In the genomic region with DNA sequence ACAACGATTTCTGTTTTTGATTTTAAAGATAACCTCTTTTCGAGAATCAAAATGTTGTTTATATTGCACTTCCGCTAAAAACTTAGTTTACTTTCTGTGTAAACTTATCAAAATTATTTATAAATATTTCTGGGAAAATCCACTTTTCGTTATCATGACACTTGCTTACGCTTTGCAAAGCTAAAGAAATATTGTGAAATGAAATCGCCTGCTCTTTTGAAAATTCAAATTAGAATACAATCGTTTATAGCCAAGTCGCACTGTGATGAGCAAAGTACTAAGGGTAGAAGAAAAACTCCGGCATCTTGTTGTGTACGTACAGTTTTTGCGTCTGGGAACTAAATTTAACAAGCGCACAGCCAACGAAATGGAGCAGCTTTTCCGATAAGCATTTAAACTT, we compare ENCODE assay signal across 1 fruit fly cellular context.
TF ChIP-seq lines count a peak whose summit lies in the region.

No protein-coding gene starts in this region.

TF ChIP-seq in whole organism, embryonic, 481 proteins besides CTCF, POLR2A, EP300 and RAD21 (continued from another document):
- 0 out of 2 replicates have a peak, but pooled peaks have one; percentile 20 for TF ChIP-seq Rfx (GFP tag; IDR thresholded peaks at IDR 0.05; lab: Robert Waterston, UW)
- TF ChIP-seq Xbp1 (GFP tag; optimal IDR thresholded peaks at IDR 0.05; lab: Kevin White, UChicago) = peak; percentile 1
- peak; percentile 32; the same call in 1 of the 2 replicates for TF ChIP-seq CG31441 (GFP tag; IDR thresholded peaks at IDR 0.05; lab: Robert Waterston, UW)
- TF ChIP-seq nmo (GFP tag; optimal IDR thresholded peaks at IDR 0.05; lab: Kevin White, UChicago) = peak; percentile 14
- TF ChIP-seq CG18262 (tag; optimal IDR thresholded peaks at IDR 0.05; lab: Kevin White, UChicago) = peak; percentile 34
- TF ChIP-seq unpg (GFP tag; optimal IDR thresholded peaks at IDR 0.05; lab: Kevin White, UChicago) = peak; percentile 30
- peak; percentile 10 for TF ChIP-seq Sox100B (GFP tag; optimal IDR thresholded peaks at IDR 0.05; lab: Kevin White, UChicago)
- TF ChIP-seq CG16813 (GFP tag; IDR thresholded peaks at IDR 0.05; lab: Robert Waterston, UW; ENCODE audit: partially characterized antibody) = no peak
- 0 out of 2 replicates have a peak, but pooled peaks have one; percentile 21 for TF ChIP-seq HLH3B (GFP tag; IDR thresholded peaks at IDR 0.05; lab: Robert Waterston, UW)
- peak in 1 of 2 experiments; percentile 20 for TF ChIP-seq Hr51 (GFP tag; optimal IDR thresholded peaks at IDR 0.05; lab: Kevin White, UChicago)
- TF ChIP-seq grau (tag; optimal IDR thresholded peaks at IDR 0.05; lab: Kevin White, UChicago) = peak; percentile 89
- no peak for TF ChIP-seq C15 (GFP tag; IDR thresholded peaks at IDR 0.05; lab: Robert Waterston, UW)
- no peak for TF ChIP-seq Deaf1 (tag; optimal IDR thresholded peaks at IDR 0.05; lab: Kevin White, UChicago)
- no peak for TF ChIP-seq kay (GFP tag; optimal IDR thresholded peaks at IDR 0.05; lab: Kevin White, UChicago)
- no peak for TF ChIP-seq CG8359 (GFP tag; optimal IDR thresholded peaks at IDR 0.05; lab: Kevin White, UChicago; ENCODE audit: borderline replicate concordance)
- TF ChIP-seq CG18599 (GFP tag; optimal IDR thresholded peaks at IDR 0.05; lab: Kevin White, UChicago) = peak; percentile 1
- peak; percentile 37 for TF ChIP-seq lilli (GFP tag; optimal IDR thresholded peaks at IDR 0.05; lab: Kevin White, UChicago)
- TF ChIP-seq Eip74EF (GFP tag; optimal IDR thresholded peaks at IDR 0.05; lab: Kevin White, UChicago) = peak in 1 of 2 experiments; percentile 20
- peak; percentile 36 for TF ChIP-seq CG2120 (GFP tag; optimal IDR thresholded peaks at IDR 0.05; lab: Kevin White, UChicago)
- no peak for TF ChIP-seq CG3407 (GFP tag; optimal IDR thresholded peaks at IDR 0.05; lab: Kevin White, UChicago)
- TF ChIP-seq CG7839 (tag; optimal IDR thresholded peaks at IDR 0.05; lab: Kevin White, UChicago) = peak; percentile 17
- TF ChIP-seq CG2678 (tag; optimal IDR thresholded peaks at IDR 0.05; lab: Kevin White, UChicago) = peak; percentile 42
- peak; percentile 11 for TF ChIP-seq Ssrp (tag; optimal IDR thresholded peaks at IDR 0.05; lab: Kevin White, UChicago)
- TF ChIP-seq Oli (tag; optimal IDR thresholded peaks at IDR 0.05; lab: Kevin White, UChicago) = peak; percentile 44
- peak; percentile 15 for TF ChIP-seq CG17385 (GFP tag; optimal IDR thresholded peaks at IDR 0.05; lab: Kevin White, UChicago)
- peak; percentile 7 for TF ChIP-seq fd96Cb (tag; optimal IDR thresholded peaks at IDR 0.05; lab: Kevin White, UChicago)
- TF ChIP-seq ewg (GFP tag; optimal IDR thresholded peaks at IDR 0.05; lab: Kevin White, UChicago) = no peak
- no peak for TF ChIP-seq CG14710 (tag; optimal IDR thresholded peaks at IDR 0.05; lab: Kevin White, UChicago)
- TF ChIP-seq CG4360 (GFP tag; IDR thresholded peaks at IDR 0.05; lab: Robert Waterston, UW) = no peak
- peak; percentile 13 for TF ChIP-seq CoRest (tag; optimal IDR thresholded peaks at IDR 0.05; lab: Kevin White, UChicago)
